Worm (Caenorhabditis elegans) whole organism, L1 larva: ENCODE results near the gene T04C4.3.

Source experiments
- efl-1 ChIP-seq, 4 experiments: fragments of 150-350 bp; optimal IDR thresholded peaks in 3 of 4; peaks in 1 of 4; 1 replicate in 1 of 4; 2 replicates in 3 of 4; lab custom pipeline; 2014; ENCODE audit warnings: missing biosample characterization in 2 of 4, missing genetic modification characterization in 2 of 4, missing genetic modification reagents in 2 of 4
- nhr-85 ChIP-seq: sonication (generic microtip); peaks from one replicate; lab custom pipeline; 2016; ENCODE audit warnings: missing genetic modification characterization, inconsistent platforms, missing compliant biosample characterization

DNA sequence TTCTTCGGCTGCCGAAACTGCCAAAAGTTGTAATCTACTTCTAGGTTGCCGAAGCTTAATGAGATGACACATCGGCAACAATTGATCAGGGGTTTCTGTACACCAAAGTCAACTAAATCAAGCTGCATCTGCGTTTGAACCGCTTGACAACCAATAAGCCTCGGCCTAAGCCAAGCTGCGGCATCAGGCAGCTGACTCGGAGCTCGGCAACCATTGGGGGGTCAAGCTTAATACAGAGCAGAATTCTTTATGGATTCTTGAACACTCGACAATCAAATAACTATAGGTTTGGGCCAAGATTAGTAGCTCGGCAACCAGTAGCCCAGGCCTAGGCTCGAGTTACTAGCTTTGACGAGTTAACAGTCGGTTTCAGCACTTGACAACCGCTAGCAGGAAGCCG, 4.2 kb upstream of the T04C4.3 start:
- TF ChIP-seq nhr-85 (tag; lab: Kevin White, UChicago): no peak
- no peak for TF ChIP-seq efl-1 (optimal IDR thresholded peaks at IDR 0.05; lab: Kevin White, UChicago)
- TF ChIP-seq efl-1 (GFP tag; optimal IDR thresholded peaks at IDR 0.05 in 1 of 2; lab: Kevin White, UChicago): peak in 1 of 2 experiments; percentile 91
